Worm (Caenorhabditis elegans) whole organism, late embryonic: ENCODE results near the gene ipla-1.

ENCODE experiments used
- C08G9.2 ChIP-seq: sonication (generic microtip); optimal IDR thresholded peaks from 2 replicates; lab custom pipeline; 2016; ENCODE audit warnings: mild to moderate bottlenecking, missing genetic modification characterization, moderate library complexity, missing compliant biosample characterization
- C38D4.7 ChIP-seq: fragments of 200-800 bp; sonication (Bioruptor generic); optimal IDR thresholded peaks from 2 replicates; lab custom pipeline; 2018; ENCODE audit warnings: mild to moderate bottlenecking, missing genetic modification characterization, moderate library complexity, missing compliant biosample characterization
- K09A11.1 ChIP-seq: sonication (generic microtip); optimal IDR thresholded peaks from 2 replicates; lab custom pipeline; 2017; ENCODE audit warnings: antibody characterized with exemption, mild to moderate bottlenecking, missing genetic modification characterization, missing compliant biosample characterization; ENCODE audit not compliant: insufficient read depth
- T23F11.4 ChIP-seq: fragments of 200-800 bp; sonication (Bioruptor generic); optimal IDR thresholded peaks from 2 replicates; lab custom pipeline; 2018; ENCODE audit warnings: mild to moderate bottlenecking, missing genetic modification characterization, missing compliant biosample characterization
- ahr-1 ChIP-seq: sonication (generic microtip); optimal IDR thresholded peaks from 2 replicates; lab custom pipeline; 2016; ENCODE audit warnings: missing genetic modification characterization, missing compliant biosample characterization
- ceh-18 ChIP-seq: sonication (generic microtip); optimal IDR thresholded peaks from 2 replicates; lab custom pipeline; 2016; ENCODE audit warnings: missing genetic modification characterization, missing compliant biosample characterization
- ceh-22 ChIP-seq: sonication (generic microtip); optimal IDR thresholded peaks from 2 replicates; lab custom pipeline; 2017; ENCODE audit warnings: missing biosample characterization, missing genetic modification characterization
- ceh-24 ChIP-seq: sonication (generic microtip); optimal IDR thresholded peaks from 2 replicates; lab custom pipeline; 2016; ENCODE audit warnings: mild to moderate bottlenecking, missing genetic modification characterization, missing compliant biosample characterization
- ceh-30 ChIP-seq: fragments of 150-350 bp; optimal IDR thresholded peaks from 2 replicates; lab custom pipeline; 2014; ENCODE audit warnings: missing biosample characterization, missing genetic modification characterization
- ceh-31 ChIP-seq: sonication (generic microtip); optimal IDR thresholded peaks from 2 replicates; lab custom pipeline; 2016; ENCODE audit warnings: missing genetic modification characterization, missing compliant biosample characterization
- ceh-34 ChIP-seq: sonication (generic microtip); optimal IDR thresholded peaks from 2 replicates; lab custom pipeline; 2016; ENCODE audit warnings: mild to moderate bottlenecking, missing genetic modification characterization, missing compliant biosample characterization
- ceh-45 ChIP-seq: fragments of 200-800 bp; sonication (Bioruptor generic); IDR thresholded peaks from 2 replicates; pipeline ENCODE4 v1.3.6; 2022; ENCODE audit warnings: missing genetic modification reagents, missing genetic modification characterization, missing compliant biosample characterization
- dve-1 ChIP-seq: sonication (generic microtip); optimal IDR thresholded peaks from 2 replicates; lab custom pipeline; 2017; ENCODE audit warnings: antibody characterized with exemption, mild to moderate bottlenecking, missing genetic modification characterization, missing compliant biosample characterization
- elt-2 ChIP-seq: sonication (generic microtip); optimal IDR thresholded peaks from 2 replicates; lab custom pipeline; 2016; ENCODE audit warnings: missing genetic modification reagents, missing genetic modification characterization, missing compliant biosample characterization
- elt-4 ChIP-seq: sonication (generic microtip); optimal IDR thresholded peaks from 2 replicates; lab custom pipeline; 2016; ENCODE audit warnings: missing genetic modification characterization, missing compliant biosample characterization
- eyg-1 ChIP-seq: sonication (generic microtip); optimal IDR thresholded peaks from 2 replicates; lab custom pipeline; 2016; ENCODE audit warnings: missing genotype, missing genetic modification characterization, missing compliant biosample characterization
- fkh-10 ChIP-seq: fragments of 150-350 bp; optimal IDR thresholded peaks from 2 replicates; lab custom pipeline; 2014; ENCODE audit warnings: missing biosample characterization, missing genetic modification reagents, missing genetic modification characterization
- hlh-15 ChIP-seq: sonication (generic microtip); optimal IDR thresholded peaks from 2 replicates; lab custom pipeline; 2016; ENCODE audit warnings: missing genetic modification characterization, missing compliant biosample characterization
- lim-6 ChIP-seq: sonication (generic microtip); optimal IDR thresholded peaks from 2 replicates; lab custom pipeline; 2016; ENCODE audit warnings: missing genetic modification characterization, missing compliant biosample characterization
- lin-11 ChIP-seq: fragments of 200-800 bp; sonication (Bioruptor generic); optimal IDR thresholded peaks from 2 replicates; lab custom pipeline; 2018; ENCODE audit warnings: mild to moderate bottlenecking, missing genetic modification characterization, missing compliant biosample characterization
- madf-2 ChIP-seq: sonication (generic microtip); optimal IDR thresholded peaks from 2 replicates; lab custom pipeline; 2017; ENCODE audit warnings: missing genetic modification characterization, missing compliant biosample characterization
- nfya-1 ChIP-seq: sonication (generic microtip); optimal IDR thresholded peaks from 2 replicates; lab custom pipeline; 2017; ENCODE audit warnings: missing genetic modification characterization, mild to moderate bottlenecking, missing compliant biosample characterization, antibody characterized with exemption, moderate library complexity
- nhr-11 ChIP-seq: fragments of 150-350 bp; optimal IDR thresholded peaks from 2 replicates; lab custom pipeline; 2014; ENCODE audit warnings: missing biosample characterization, missing genetic modification characterization
- npax-4 ChIP-seq: sonication (generic microtip); optimal IDR thresholded peaks from 2 replicates; lab custom pipeline; 2016; ENCODE audit warnings: missing genetic modification characterization, missing compliant biosample characterization
- pax-1 ChIP-seq: fragments of 150-350 bp; optimal IDR thresholded peaks from 2 replicates; lab custom pipeline; 2014; ENCODE audit warnings: missing biosample characterization, missing genetic modification characterization
- pros-1 ChIP-seq: fragments of 150-350 bp; optimal IDR thresholded peaks from 2 replicates; lab custom pipeline; 2014; ENCODE audit warnings: missing biosample characterization, missing genetic modification reagents, missing genetic modification characterization
- sdc-2 ChIP-seq: sonication (generic microtip); optimal IDR thresholded peaks from 2 replicates; lab custom pipeline; 2016; ENCODE audit warnings: missing genotype, missing genetic modification characterization, missing compliant biosample characterization
- tbx-7 ChIP-seq: sonication (generic microtip); optimal IDR thresholded peaks from 2 replicates; lab custom pipeline; 2016; ENCODE audit warnings: missing genotype, missing genetic modification characterization, missing compliant biosample characterization
- ttx-3 ChIP-seq: sonication (generic microtip); optimal IDR thresholded peaks from 2 replicates; lab custom pipeline; 2016; ENCODE audit warnings: missing genetic modification reagents, missing genetic modification characterization, missing compliant biosample characterization
- unc-42 ChIP-seq: sonication (generic microtip); optimal IDR thresholded peaks from 2 replicates; lab custom pipeline; 2016; ENCODE audit warnings: missing genotype, missing genetic modification characterization, missing compliant biosample characterization
- unc-55 ChIP-seq: sonication (generic microtip); optimal IDR thresholded peaks from 2 replicates; lab custom pipeline; 2017; ENCODE audit warnings: missing biosample characterization, missing genetic modification reagents, missing genetic modification characterization
- unc-86 ChIP-seq: sonication (generic microtip); optimal IDR thresholded peaks from 2 replicates; lab custom pipeline; 2016; ENCODE audit warnings: missing genetic modification characterization, missing compliant biosample characterization
- zip-5 ChIP-seq: sonication (generic microtip); optimal IDR thresholded peaks from 2 replicates; lab custom pipeline; 2016; ENCODE audit warnings: missing genetic modification characterization, missing compliant biosample characterization

ipla-1 gene

DNA sequence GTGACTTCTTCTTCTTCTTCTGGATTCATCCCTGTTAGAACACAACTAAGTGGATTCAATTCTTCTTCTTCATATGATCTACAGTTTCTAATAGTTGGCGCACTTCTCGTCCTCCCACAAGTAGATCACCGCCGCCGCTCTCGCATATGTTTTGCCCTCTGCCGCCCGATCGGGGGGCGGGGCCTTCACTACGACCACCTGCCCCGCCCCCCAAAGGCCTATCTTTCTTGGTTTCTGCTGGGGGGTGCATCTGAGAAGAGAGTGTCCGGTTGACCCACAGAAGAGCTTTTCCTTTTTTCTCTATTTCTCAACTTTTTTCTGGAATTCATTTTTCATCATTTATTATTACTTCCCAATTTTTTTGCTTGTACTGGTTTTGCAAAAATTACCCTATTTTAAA lies 30.0 kb downstream of the ipla-1 start (continued):
- TF ChIP-seq ttx-3 (tag; lab: Kevin White, UChicago) (no peak), ceh-18 (tag; lab: Kevin White, UChicago) (no peak), ceh-34 (tag; lab: Kevin White, UChicago) (peak; percentile 1), ceh-31 (peak; percentile 38), npax-4 (tag; lab: Kevin White, UChicago) (no peak), C08G9.2 (tag; lab: Kevin White, UChicago) (peak; percentile 2), unc-86 (peak; percentile 20), fkh-10 (GFP tag; lab: Kevin White, UChicago) (no peak), dve-1 (no peak), hlh-15 (tag; lab: Kevin White, UChicago) (no peak), ceh-22 (tag; lab: Kevin White, UChicago) (no peak), T23F11.4 (GFP tag; lab: Kevin White, UChicago) (no peak), eyg-1 (tag; lab: Kevin White, UChicago) (no peak)

DNA sequence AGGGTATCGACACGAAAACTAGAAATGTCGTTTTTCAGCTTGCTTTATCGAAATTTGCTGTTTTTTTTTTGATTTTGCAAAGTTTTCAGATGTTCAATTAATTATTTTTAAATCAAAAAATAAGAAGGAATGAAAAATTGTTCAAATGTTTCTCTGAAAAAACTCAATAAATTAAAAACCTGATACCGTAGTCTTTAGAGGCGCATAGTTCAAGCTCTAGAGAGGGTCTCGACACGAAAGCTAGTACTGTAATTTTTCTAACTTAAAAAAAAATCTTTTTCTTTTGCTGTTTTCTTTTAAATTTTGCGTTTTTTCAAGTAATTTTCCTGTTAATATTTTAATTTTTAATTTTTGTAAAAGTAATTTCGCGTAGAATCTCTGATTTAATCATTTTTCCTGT lies 34.9 kb downstream of the ipla-1 start:
- TF ChIP-seq pax-1 (tag; lab: Kevin White, UChicago), result no peak
- TF ChIP-seq fkh-10 (GFP tag; lab: Kevin White, UChicago), result no peak
- TF ChIP-seq tbx-7 (tag; lab: Kevin White, UChicago), result no peak
- TF ChIP-seq ceh-18 (tag; lab: Kevin White, UChicago), result no peak

DNA sequence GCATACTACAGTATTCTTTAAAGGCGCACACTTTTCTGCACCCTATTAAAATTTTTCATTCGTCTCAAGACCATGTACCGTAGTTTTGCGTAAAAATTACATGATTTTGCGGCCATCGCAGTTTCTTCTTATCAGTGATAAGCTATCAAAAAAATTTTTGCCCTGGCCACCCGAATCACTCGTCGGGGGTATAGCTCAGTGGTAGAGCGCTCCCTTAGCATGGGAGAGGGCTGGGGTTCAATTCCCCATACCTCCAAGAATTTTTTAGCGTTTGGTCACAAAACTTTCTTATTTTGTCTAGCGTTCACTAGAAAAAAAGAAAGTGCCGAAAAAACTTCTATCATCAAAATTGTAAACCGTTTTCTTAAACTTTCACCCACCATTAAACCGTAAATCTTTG lies 36.0 kb downstream of the ipla-1 start:
- TF ChIP-seq pros-1 (tag; lab: Kevin White, UChicago), result no peak
- TF ChIP-seq elt-2 (tag; lab: Kevin White, UChicago), result peak; percentile 71
- TF ChIP-seq ceh-24 (tag; lab: Kevin White, UChicago), result no peak
- no peak for TF ChIP-seq eyg-1 (tag; lab: Kevin White, UChicago)
- no peak for TF ChIP-seq elt-4 (tag; lab: Kevin White, UChicago)

DNA sequence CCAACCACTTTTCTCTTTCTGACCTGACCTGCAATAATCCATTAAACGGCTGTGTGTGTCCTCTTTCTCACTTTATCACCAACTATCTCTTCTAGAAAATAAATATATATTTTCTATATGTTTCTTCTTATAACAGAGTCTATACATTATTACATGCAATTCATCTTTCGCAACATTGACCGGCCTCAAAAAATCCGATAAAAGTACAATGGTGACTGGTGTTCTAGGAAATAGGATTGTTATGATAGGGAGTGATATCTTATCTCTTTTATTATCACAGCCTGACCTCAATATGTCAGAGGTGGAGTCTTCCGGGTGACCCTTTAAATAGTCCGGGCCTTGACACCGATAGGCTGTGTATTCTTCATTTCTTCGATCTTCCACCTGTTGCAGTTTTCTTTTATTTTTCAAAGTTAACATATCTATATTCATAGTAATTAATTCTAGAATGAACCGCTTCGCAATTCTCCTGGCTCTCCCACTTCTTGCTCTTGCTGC lies 38.6 kb downstream of the ipla-1 start, which contains the start of gene dao-2:
TSS of gene dao-2 (plus strand) at position 448 of the 498 bp plus-strand sequence.
- TF ChIP-seq unc-42 (tag; lab: Kevin White, UChicago) (no peak), elt-2 (tag; lab: Kevin White, UChicago) (peak; percentile 95)

DNA sequence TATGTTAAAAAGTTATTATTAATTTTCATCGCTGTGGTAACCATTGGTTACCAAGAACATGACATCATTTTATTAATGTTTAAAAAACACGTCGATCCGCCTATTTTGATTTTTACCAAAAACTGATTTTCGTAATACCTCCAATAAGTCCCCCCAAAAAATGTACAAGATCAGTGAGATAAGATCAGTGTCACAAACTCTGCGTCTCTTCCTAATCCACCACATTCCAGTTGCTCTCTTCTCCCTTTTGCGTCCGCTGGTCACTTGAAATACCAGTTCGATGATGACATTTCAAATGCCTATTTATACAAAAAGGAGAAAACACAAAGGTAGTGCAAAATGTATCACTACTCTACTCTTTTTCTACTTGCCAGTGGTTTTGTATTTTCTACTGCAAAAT lies 41.1 kb downstream of the ipla-1 start, which contains the start of gene M03A1.8:
TSS of gene M03A1.8 (plus strand) at position 269 of the 400 bp plus-strand sequence.
- TF ChIP-seq pax-1 (tag; lab: Kevin White, UChicago) (no peak), fkh-10 (GFP tag; lab: Kevin White, UChicago) (no peak), sdc-2 (no peak), lim-6 (tag; lab: Kevin White, UChicago) (no peak), pros-1 (tag; lab: Kevin White, UChicago) (no peak), nhr-11 (tag; lab: Kevin White, UChicago) (no peak), lin-11 (no peak), ahr-1 (no peak), tbx-7 (tag; lab: Kevin White, UChicago) (no peak), ceh-45 (no peak), C38D4.7 (GFP tag; lab: Kevin White, UChicago) (no peak), unc-55 (GFP tag; lab: Kevin White, UChicago) (no peak), ceh-30 (no peak)

DNA sequence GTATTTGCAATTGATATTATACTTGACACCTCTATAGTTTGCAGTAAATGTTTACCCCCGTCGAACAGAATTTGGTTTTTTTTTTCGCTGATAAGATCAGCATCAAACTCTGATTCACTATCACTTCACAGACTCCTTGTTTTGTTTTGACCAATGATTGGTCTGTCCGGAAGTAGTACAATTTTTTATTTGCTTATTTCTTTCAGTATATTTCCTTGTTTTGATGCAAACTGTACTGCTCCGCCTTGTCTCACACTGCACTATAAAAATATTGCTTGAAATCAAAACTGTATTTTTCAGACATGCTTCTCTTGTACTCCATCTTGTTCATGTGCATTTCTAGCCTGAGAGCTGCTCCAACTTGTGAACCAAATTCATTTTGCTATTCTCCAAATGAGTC lies 43.7 kb downstream of the ipla-1 start, which contains the start of gene M03A1.3:
TSS of gene M03A1.3 (plus strand) at position 301 of the 400 bp plus-strand sequence.
- no peak for TF ChIP-seq ceh-45
- TF ChIP-seq C38D4.7 (GFP tag; lab: Kevin White, UChicago), result no peak
- no peak for TF ChIP-seq eyg-1 (tag; lab: Kevin White, UChicago)
- no peak for TF ChIP-seq ceh-34 (tag; lab: Kevin White, UChicago)
- TF ChIP-seq K09A11.1 (tag; lab: Kevin White, UChicago), result no peak
- TF ChIP-seq nfya-1, result no peak
- no peak for TF ChIP-seq madf-2 (tag; lab: Kevin White, UChicago)
- no peak for TF ChIP-seq ceh-22 (tag; lab: Kevin White, UChicago)
- no peak for TF ChIP-seq C08G9.2 (tag; lab: Kevin White, UChicago)
- TF ChIP-seq zip-5 (tag; lab: Kevin White, UChicago), result no peak
- TF ChIP-seq ahr-1, result no peak
